Fruit fly (Drosophila melanogaster) whole organism, embryonic: Measurements from ENCODE around the gene CG42820.
A peak's percentile ranks its signal among the peaks of the same experiment; 100 is the strongest.

Experiments used
- Asciz ChIP-seq: fragments of 200-800 bp; sonication (Bioruptor generic); optimal IDR thresholded peaks from 2 replicates; lab custom pipeline; 2017; ENCODE audit warnings: missing biosample characterization, mild to moderate bottlenecking, missing genetic modification characterization, missing genetic modification reagents
- Awh ChIP-seq: fragments of 200-800 bp; sonication (Bioruptor generic); IDR thresholded peaks from 2 replicates; pipeline ENCODE4, ENCODE4 v1.3.6; 2022; ENCODE audit warnings: missing biosample characterization, missing genetic modification characterization
- BtbVII ChIP-seq: fragments of 200-800 bp; sonication (Bioruptor generic); optimal IDR thresholded peaks from 3 replicates; lab custom pipeline; 2017; ENCODE audit warnings: missing biosample characterization, mild to moderate bottlenecking, missing genetic modification characterization
- CG10979 ChIP-seq: fragments of 200-800 bp; sonication (Bioruptor generic); optimal IDR thresholded peaks from 2 replicates; lab custom pipeline; 2018; ENCODE audit warnings: missing biosample characterization, mild to moderate bottlenecking, missing genetic modification characterization, moderate library complexity
- CG11093 ChIP-seq: fragments of 200-800 bp; sonication (Bioruptor generic); IDR thresholded peaks from 3 replicates; pipeline ENCODE4 v1.3.6; 2022; ENCODE audit warnings: missing biosample characterization, missing genetic modification characterization
- CG12155 ChIP-seq: fragments of 200-800 bp; sonication (Bioruptor generic); optimal IDR thresholded peaks from 3 replicates; lab custom pipeline; 2016; ENCODE audit warnings: missing biosample characterization, missing genetic modification characterization
- CG15073 ChIP-seq: fragments of 200-800 bp; sonication (Bioruptor generic); optimal IDR thresholded peaks from 2 replicates; lab custom pipeline; 2016; ENCODE audit warnings: missing biosample characterization, missing genetic modification characterization
- CG17568 ChIP-seq: fragments of 200-800 bp; sonication (Bioruptor generic); optimal IDR thresholded peaks from 2 replicates; lab custom pipeline; 2018; ENCODE audit warnings: missing biosample characterization, mild to moderate bottlenecking, missing genetic modification characterization, moderate library complexity
- CG17802 ChIP-seq: fragments of 200-800 bp; sonication (Bioruptor generic); optimal IDR thresholded peaks from 2 replicates; lab custom pipeline; 2018; ENCODE audit warnings: missing biosample characterization, mild to moderate bottlenecking, missing genetic modification characterization, moderate library complexity
- CG18011 ChIP-seq: fragments of 200-800 bp; sonication (Bioruptor generic); optimal IDR thresholded peaks from 2 replicates; lab custom pipeline; 2017; ENCODE audit warnings: missing biosample characterization, missing genetic modification characterization, mild to moderate bottlenecking, moderate library complexity, missing genotype
- CG18764 ChIP-seq: fragments of 200-800 bp; sonication (Bioruptor generic); optimal IDR thresholded peaks from 3 replicates; lab custom pipeline; 2016; ENCODE audit warnings: missing biosample characterization, missing genetic modification characterization
- CG31441 ChIP-seq: fragments of 200-800 bp; sonication (Bioruptor generic); IDR thresholded peaks from 2 replicates; pipeline ENCODE4 v1.3.6; 2022; ENCODE audit warnings: missing biosample characterization, missing genetic modification characterization
- CG34224 ChIP-seq: fragments of 200-800 bp; sonication (Bioruptor generic); IDR thresholded peaks from 3 replicates; pipeline ENCODE4 v1.3.6; 2022; ENCODE audit warnings: missing biosample characterization, missing genetic modification characterization; ENCODE audit not compliant: partially characterized antibody
- CG6683 ChIP-seq: fragments of 200-800 bp; sonication (Bioruptor generic); optimal IDR thresholded peaks from 2 replicates; lab custom pipeline; 2017; ENCODE audit warnings: missing biosample characterization, mild to moderate bottlenecking, missing genetic modification characterization, missing genetic modification reagents
- CG7372 ChIP-seq: fragments of 200-800 bp; sonication (Bioruptor generic); IDR thresholded peaks from 2 replicates; pipeline ENCODE4 v1.3.6; 2022; ENCODE audit warnings: missing biosample characterization, missing genetic modification characterization
- CG8089 ChIP-seq: fragments of 200-800 bp; sonication (Bioruptor generic); optimal IDR thresholded peaks from 3 replicates; lab custom pipeline; 2016; ENCODE audit warnings: missing biosample characterization, missing genetic modification characterization
- CG8281 ChIP-seq: fragments of 200-800 bp; sonication (Bioruptor generic); optimal IDR thresholded peaks from 2 replicates; lab custom pipeline; 2018; ENCODE audit warnings: missing biosample characterization, mild to moderate bottlenecking, missing genetic modification characterization, moderate library complexity
- CoRest ChIP-seq: fragments of 200-800 bp; sonication (Bioruptor generic); optimal IDR thresholded peaks from 3 replicates; lab custom pipeline; 2018; ENCODE audit warnings: missing biosample characterization, mild to moderate bottlenecking, missing genetic modification characterization, moderate library complexity
- Dref ChIP-seq: fragments of 200-800 bp; sonication (Bioruptor generic); IDR thresholded peaks from 2 replicates; pipeline ENCODE4 v1.3.6; 2022; ENCODE audit warnings: missing biosample characterization, missing genetic modification characterization
- Drgx ChIP-seq: fragments of 200-800 bp; sonication (Bioruptor generic); IDR thresholded peaks from 2 replicates; pipeline ENCODE4 v1.3.6; 2022; ENCODE audit warnings: missing biosample characterization, missing genetic modification characterization
- ERR ChIP-seq: fragments of 200-800 bp; sonication (Bioruptor generic); optimal IDR thresholded peaks from 2 replicates; lab custom pipeline; 2016; ENCODE audit warnings: missing biosample characterization, missing genetic modification characterization
- Gsc ChIP-seq: fragments of 200-800 bp; sonication (Bioruptor generic); IDR thresholded peaks from 2 replicates; pipeline ENCODE4 v1.3.6; 2022; ENCODE audit warnings: missing biosample characterization, missing genetic modification characterization
- H15 ChIP-seq: fragments of 200-800 bp; sonication (Bioruptor generic); IDR thresholded peaks from 3 replicates; pipeline ENCODE4 v1.3.6; 2022; ENCODE audit warnings: missing biosample characterization, missing genetic modification characterization
- HLH54F ChIP-seq: fragments of 200-800 bp; sonication (Bioruptor generic); optimal IDR thresholded peaks from 3 replicates; lab custom pipeline; 2016; ENCODE audit warnings: missing biosample characterization, missing genetic modification characterization
- HmgD ChIP-seq: fragments of 200-800 bp; sonication (Bioruptor generic); optimal IDR thresholded peaks from 3 replicates; lab custom pipeline; 2016; ENCODE audit warnings: missing biosample characterization, missing genetic modification characterization
- HmgZ ChIP-seq: fragments of 200-800 bp; sonication (Bioruptor generic); optimal IDR thresholded peaks from 2 replicates; lab custom pipeline; 2018; ENCODE audit warnings: missing biosample characterization, mild to moderate bottlenecking, missing genetic modification characterization
- MTF-1 ChIP-seq: fragments of 200-800 bp; sonication (Bioruptor generic); optimal IDR thresholded peaks from 2 replicates; lab custom pipeline; 2018; ENCODE audit warnings: missing biosample characterization, mild to moderate bottlenecking, missing genetic modification characterization, borderline replicate concordance
- Meics ChIP-seq: fragments of 200-800 bp; sonication (Bioruptor generic); optimal IDR thresholded peaks from 2 replicates; lab custom pipeline; 2017; ENCODE audit warnings: missing biosample characterization, mild to moderate bottlenecking, missing genetic modification characterization
- Oli ChIP-seq: fragments of 200-800 bp; sonication (Bioruptor generic); optimal IDR thresholded peaks from 2 replicates; lab custom pipeline; 2018; ENCODE audit warnings: missing biosample characterization, mild to moderate bottlenecking, missing genetic modification characterization, moderate library complexity
- Poxn ChIP-seq: fragments of 200-800 bp; sonication (Bioruptor generic); IDR thresholded peaks from 2 replicates; pipeline ENCODE4 v1.3.6; 2022; ENCODE audit warnings: missing biosample characterization, missing genetic modification characterization
- Stat92E ChIP-seq, 3 experiments: fragments of >200 bp in 2 of 3; fragments of 200-800 bp in 1 of 3; sonication (Bioruptor generic) in 1 of 3; optimal IDR thresholded peaks; 2 replicates each; lab custom pipeline; 2017 to 2019; ENCODE audit warnings: missing biosample characterization in 3 of 3, missing genetic modification characterization in 3 of 3, mild to moderate bottlenecking in 1 of 3, moderate library complexity in 1 of 3
- ase ChIP-seq: fragments of 200-800 bp; sonication (Bioruptor generic); IDR thresholded peaks from 3 replicates; pipeline ENCODE4 v1.3.6; 2022; ENCODE audit warnings: missing biosample characterization, missing genetic modification characterization
- bowl ChIP-seq: fragments of 200-800 bp; sonication (Bioruptor generic); IDR thresholded peaks from 2 replicates; pipeline ENCODE4 v1.3.6; 2022; ENCODE audit warnings: missing biosample characterization, missing genetic modification characterization
- chif ChIP-seq, 2 experiments: fragments of 200-800 bp; sonication (Bioruptor generic); optimal IDR thresholded peaks; 3 replicates each; lab custom pipeline; 2016; ENCODE audit warnings: missing biosample characterization in 2 of 2, missing genetic modification characterization in 2 of 2
- danr ChIP-seq: fragments of 200-800 bp; sonication (Bioruptor generic); IDR thresholded peaks from 2 replicates; pipeline ENCODE4 v1.3.6; 2022; ENCODE audit warnings: missing biosample characterization, missing genetic modification characterization
- dmrt99B ChIP-seq: fragments of 200-800 bp; sonication (Bioruptor generic); optimal IDR thresholded peaks from 2 replicates; lab custom pipeline; 2018; ENCODE audit warnings: missing biosample characterization, mild to moderate bottlenecking, missing genetic modification characterization, moderate library complexity
- dysf ChIP-seq: fragments of 200-800 bp; sonication (Bioruptor generic); IDR thresholded peaks from 3 replicates; pipeline ENCODE4 v1.3.6; 2022; ENCODE audit warnings: missing biosample characterization, missing genetic modification characterization
- gcm ChIP-seq: fragments of 200-800 bp; sonication (Bioruptor generic); optimal IDR thresholded peaks from 2 replicates; lab custom pipeline; 2019; ENCODE audit warnings: missing biosample characterization, mild to moderate bottlenecking, missing genetic modification characterization, moderate library complexity
- klu ChIP-seq: fragments of 200-800 bp; sonication (Bioruptor generic); IDR thresholded peaks from 2 replicates; pipeline ENCODE4 v1.3.6; 2022; ENCODE audit warnings: missing biosample characterization, missing genetic modification characterization
- luna ChIP-seq: fragments of 200-800 bp; sonication (Bioruptor generic); optimal IDR thresholded peaks from 2 replicates; lab custom pipeline; 2016; ENCODE audit warnings: missing biosample characterization, missing genetic modification characterization
- org-1 ChIP-seq: fragments of 200-800 bp; sonication (Bioruptor generic); optimal IDR thresholded peaks from 2 replicates; lab custom pipeline; 2017; ENCODE audit warnings: missing biosample characterization, missing genetic modification characterization
- pita ChIP-seq: fragments of 200-800 bp; sonication (Bioruptor generic); optimal IDR thresholded peaks from 2 replicates; lab custom pipeline; 2017; ENCODE audit warnings: missing biosample characterization, mild to moderate bottlenecking, missing genetic modification characterization
- repo ChIP-seq: fragments of 200-800 bp; sonication (Bioruptor generic); optimal IDR thresholded peaks from 2 replicates; lab custom pipeline; 2016; ENCODE audit warnings: missing biosample characterization, missing genetic modification characterization
- sc ChIP-seq, 3 experiments: fragments of >200 bp in 2 of 3; fragments of 200-800 bp in 1 of 3; sonication (Bioruptor generic) in 1 of 3; optimal IDR thresholded peaks; 2 replicates in 2 of 3; 3 replicates in 1 of 3; lab custom pipeline; 2017; ENCODE audit warnings: mild to moderate bottlenecking in 1 of 3, missing biosample characterization in 1 of 3, missing genetic modification characterization in 1 of 3, missing genetic modification reagents in 1 of 3
- slbo ChIP-seq: fragments of 200-800 bp; sonication (Bioruptor generic); IDR thresholded peaks from 2 replicates; pipeline ENCODE4 v1.3.6; 2022; ENCODE audit warnings: missing biosample characterization, missing genetic modification characterization
- unpg ChIP-seq: fragments of 200-800 bp; sonication (Bioruptor generic); optimal IDR thresholded peaks from 3 replicates; lab custom pipeline; 2018; ENCODE audit warnings: missing biosample characterization, mild to moderate bottlenecking, missing genetic modification characterization, moderate library complexity
- usp ChIP-seq: fragments of >200 bp; optimal IDR thresholded peaks from 2 replicates; lab custom pipeline; 2017; ENCODE audit warnings: missing biosample characterization, missing genetic modification characterization
- zen ChIP-seq: fragments of 200-800 bp; sonication (Bioruptor generic); optimal IDR thresholded peaks from 3 replicates; lab custom pipeline; 2018; ENCODE audit warnings: missing biosample characterization, mild to moderate bottlenecking, missing genetic modification characterization, moderate library complexity

Gene CG42820

dm6 chr2L:8414887-8415883 is 23.0 kb upstream of the CG42820 start, which contains the start of the genes CG13398 and Akap200 (continued):
- no peak for TF ChIP-seq bowl (GFP tag; lab: Robert Waterston, UW)
- no peak for TF ChIP-seq Poxn (GFP tag; lab: Robert Waterston, UW)
- no peak for TF ChIP-seq ERR (GFP tag; lab: Kevin White, UChicago)
- TF ChIP-seq chif (GFP tag; optimal IDR thresholded peaks at IDR 0.05; lab: Kevin White, UChicago) = no peak
- no peak for TF ChIP-seq CG18764 (GFP tag; lab: Kevin White, UChicago)
- no peak for TF ChIP-seq gcm
- no peak for TF ChIP-seq Gsc (GFP tag; lab: Robert Waterston, UW)
- no peak; the same call in 1 of the 2 replicates for TF ChIP-seq Drgx
- no peak for TF ChIP-seq CG15073 (GFP tag; lab: Kevin White, UChicago)
- no peak for TF ChIP-seq CG8089 (GFP tag; lab: Kevin White, UChicago)
- TF ChIP-seq zen = peak; percentile 19
- TF ChIP-seq CG10979 (tag; lab: Kevin White, UChicago) = no peak
- TF ChIP-seq CG18011 (GFP tag; lab: Kevin White, UChicago) = no peak
- no peak for TF ChIP-seq BtbVII (GFP tag; lab: Kevin White, UChicago)
- TF ChIP-seq CG11093 (GFP tag; lab: Robert Waterston, UW) = no peak
- no peak for TF ChIP-seq ase (GFP tag; lab: Robert Waterston, UW)
- no peak for TF ChIP-seq CG8281 (tag; lab: Kevin White, UChicago)
- TF ChIP-seq CG34224 (GFP tag; lab: Robert Waterston, UW) = no peak
- no peak for TF ChIP-seq HmgZ (tag; lab: Kevin White, UChicago)
- TF ChIP-seq Stat92E (GFP tag; optimal IDR thresholded peaks at IDR 0.05; lab: Kevin White, UChicago) = no peak
- TF ChIP-seq CG17568 (GFP tag; lab: Kevin White, UChicago) = no peak
- TF ChIP-seq CoRest (tag; lab: Kevin White, UChicago) = peak; percentile 70
- TF ChIP-seq Asciz = no peak
- no peak for TF ChIP-seq org-1 (GFP tag; lab: Kevin White, UChicago)
- TF ChIP-seq Awh (GFP tag; lab: Robert Waterston, UW) = no peak
- peak; percentile 3 for TF ChIP-seq Meics (GFP tag; lab: Kevin White, UChicago)
- no peak for TF ChIP-seq H15 (GFP tag; lab: Robert Waterston, UW)
- TF ChIP-seq danr (GFP tag; lab: Robert Waterston, UW) = no peak
- no peak for TF ChIP-seq CG7372 (GFP tag; lab: Robert Waterston, UW)
- TF ChIP-seq dmrt99B = no peak
- no peak for TF ChIP-seq pita (GFP tag; lab: Kevin White, UChicago)
- no peak for TF ChIP-seq Oli (tag; lab: Kevin White, UChicago)
- TF ChIP-seq dysf (GFP tag; lab: Robert Waterston, UW) = no peak
- peak; percentile 14 for TF ChIP-seq MTF-1 (GFP tag; lab: Kevin White, UChicago)
- TF ChIP-seq CG12155 (GFP tag; lab: Kevin White, UChicago) = peak; percentile 37
- TF ChIP-seq HmgD = no peak
- no peak for TF ChIP-seq repo (GFP tag; lab: Kevin White, UChicago)
- no peak for TF ChIP-seq HLH54F (GFP tag; lab: Kevin White, UChicago)
- peak; percentile 41; the same call in 1 of the 2 replicates for TF ChIP-seq slbo (GFP tag; lab: Robert Waterston, UW)
- TF ChIP-seq luna (GFP tag; lab: Kevin White, UChicago) = no peak
- no peak for TF ChIP-seq CG31441 (GFP tag; lab: Robert Waterston, UW)
- TF ChIP-seq unpg = no peak
- no peak for TF ChIP-seq sc (optimal IDR thresholded peaks at IDR 0.05; lab: Kevin White, UChicago)
- TF ChIP-seq sc (GFP tag; optimal IDR thresholded peaks at IDR 0.05; lab: Kevin White, UChicago) = no peak
- TF ChIP-seq klu (GFP tag; lab: Robert Waterston, UW) = 0 out of 2 replicates have a peak, but pooled peaks have one; percentile 23
- TF ChIP-seq usp (GFP tag; lab: Kevin White, UChicago) = no peak
- no peak for TF ChIP-seq CG17802 (tag; lab: Kevin White, UChicago)
- TF ChIP-seq Dref (GFP tag; lab: Robert Waterston, UW) = 0 out of 2 replicates have a peak, but pooled peaks have one; percentile 20
- no peak for TF ChIP-seq CG6683 (GFP tag; lab: Kevin White, UChicago)
